Worm (Caenorhabditis elegans): ENCODE results near the gene cyc-2.1.

The cyc-2.1 gene

DNA sequence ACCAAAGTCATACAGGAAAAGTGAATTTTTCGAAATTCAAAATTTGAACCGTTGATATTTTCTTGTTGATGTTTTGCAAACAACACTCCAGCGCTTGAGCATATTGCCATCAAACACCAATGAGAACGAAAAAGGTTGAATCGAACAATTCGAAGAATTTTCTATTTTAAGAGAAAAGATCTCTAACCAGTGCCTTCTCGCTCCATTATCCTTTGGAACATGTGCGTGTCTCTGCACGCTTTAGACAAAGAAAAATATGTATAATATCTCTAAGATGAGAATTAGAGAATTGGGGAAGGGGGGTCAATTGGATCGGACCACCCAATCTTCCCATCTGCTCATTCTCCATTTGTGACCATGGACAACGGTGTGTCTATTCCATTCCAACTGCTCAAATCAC lies 15.0 kb upstream of the cyc-2.1 start, which contains the start of gene Y17G9B.2:
Gene Y17G9B.2, plus strand, starts transcription at position 301 of the 400 bp plus-strand sequence.
- TF ChIP-seq ztf-11 (tag; optimal IDR thresholded peaks at IDR 0.05) = no peak
- TF ChIP-seq nhr-76 (tag; optimal IDR thresholded peaks at IDR 0.05) = no peak
- no peak for TF ChIP-seq sptf-1 (tag; optimal IDR thresholded peaks at IDR 0.05)
- TF ChIP-seq zip-8 (tag; optimal IDR thresholded peaks at IDR 0.05) = no peak
- TF ChIP-seq elt-3 (tag; optimal IDR thresholded peaks at IDR 0.05) = no peak
- no peak for TF ChIP-seq bed-3 (GFP tag; optimal IDR thresholded peaks at IDR 0.05)
- TF ChIP-seq nhr-12 (tag; optimal IDR thresholded peaks at IDR 0.05) = no peak
- TF ChIP-seq ces-1 (GFP tag; optimal IDR thresholded peaks at IDR 0.05) = no peak
- no peak for TF ChIP-seq flh-1 (GFP tag; optimal IDR thresholded peaks at IDR 0.05)
- TF ChIP-seq lin-13 (tag; optimal IDR thresholded peaks at IDR 0.05) = no peak
- TF ChIP-seq ham-2 (GFP tag; optimal IDR thresholded peaks at IDR 0.05) = no peak
- TF ChIP-seq unc-39 (tag; optimal IDR thresholded peaks at IDR 0.05) = no peak
- no peak for TF ChIP-seq nhr-2 (tag; optimal IDR thresholded peaks at IDR 0.05)

- TF ChIP-seq lsy-2 (tag; optimal IDR thresholded peaks at IDR 0.05) = peak; percentile 4
Measured at ce11 chrIV:4762990-4763545, 14.3 kb upstream of the cyc-2.1 start.

DNA sequence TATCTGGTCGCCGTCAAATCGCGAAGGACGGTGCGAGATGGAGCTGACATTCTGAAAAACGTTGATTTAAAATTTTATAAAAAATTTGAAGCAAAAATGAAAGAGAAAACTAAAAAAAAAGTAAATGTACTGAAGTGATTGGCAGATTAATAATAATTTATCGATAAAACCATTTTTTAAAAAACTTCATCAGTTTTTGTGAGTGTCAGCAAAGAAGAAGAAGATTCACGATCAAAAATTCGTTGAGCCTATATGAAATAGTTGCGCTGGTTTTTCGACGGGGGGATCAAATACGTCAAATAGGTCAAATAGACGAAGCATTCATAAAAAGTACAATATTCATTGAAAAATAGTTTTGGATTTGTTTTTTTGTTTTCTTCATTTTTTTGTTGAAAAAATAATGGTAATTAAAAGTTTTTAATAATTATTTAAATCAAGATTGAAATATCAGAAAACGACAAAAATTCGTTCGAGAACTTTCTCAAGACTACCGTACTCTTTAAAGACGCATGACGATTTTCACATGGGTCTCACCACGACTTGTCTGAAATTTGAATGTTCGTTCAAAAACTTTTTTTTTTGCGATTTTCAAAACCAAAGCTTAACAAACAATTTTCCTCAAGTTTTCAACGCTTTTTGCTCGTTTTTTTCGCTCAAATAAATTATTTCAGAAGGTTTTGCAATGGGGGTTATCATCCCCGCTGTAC lies 11.7 kb upstream of the cyc-2.1 start, which contains the start of the genes memi-1 and cyp-31A3:
Gene memi-1, minus strand, starts transcription at position 51 of the 707 bp plus-strand sequence.
Gene cyp-31A3, plus strand, starts transcription at position 672 of the 707 bp plus-strand sequence.
- TF ChIP-seq blmp-1 (tag; optimal IDR thresholded peaks at IDR 0.05) = no peak
- TF ChIP-seq nhr-28 (tag; optimal IDR thresholded peaks at IDR 0.05) = no peak
- TF ChIP-seq bed-3 (GFP tag; optimal IDR thresholded peaks at IDR 0.05) = no peak
- TF ChIP-seq nhr-2 (tag; optimal IDR thresholded peaks at IDR 0.05) = no peak
- TF ChIP-seq ham-2 (GFP tag; optimal IDR thresholded peaks at IDR 0.05) = no peak
- no peak for TF ChIP-seq mls-2 (tag; optimal IDR thresholded peaks at IDR 0.05)
- TF ChIP-seq M03D4.4 (tag; optimal IDR thresholded peaks at IDR 0.05) = no peak
- no peak for TF ChIP-seq unc-62 (GFP tag; optimal IDR thresholded peaks at IDR 0.05)
- no peak for TF ChIP-seq hlh-1 (tag; optimal IDR thresholded peaks at IDR 0.05)
- no peak for TF ChIP-seq unc-120 (tag; optimal IDR thresholded peaks at IDR 0.05; ENCODE audit: poor library complexity, severe bottlenecking)
- TF ChIP-seq lin-32 (GFP tag; optimal IDR thresholded peaks at IDR 0.05) = no peak
- TF ChIP-seq nhr-76 (tag; optimal IDR thresholded peaks at IDR 0.05) = no peak
- no peak for TF ChIP-seq nhr-237 (tag; optimal IDR thresholded peaks at IDR 0.05)
- no peak for TF ChIP-seq cnd-1 (tag; optimal IDR thresholded peaks at IDR 0.05)
- TF ChIP-seq zip-8 (tag; optimal IDR thresholded peaks at IDR 0.05) = no peak
- TF ChIP-seq tbx-8 (GFP tag; optimal IDR thresholded peaks at IDR 0.05) = no peak
- no peak for TF ChIP-seq drap-1 (GFP tag; optimal IDR thresholded peaks at IDR 0.05)
- TF ChIP-seq ceh-43 (GFP tag; optimal IDR thresholded peaks at IDR 0.05) = no peak
- TF ChIP-seq nhr-12 (tag; optimal IDR thresholded peaks at IDR 0.05) = no peak

DNA sequence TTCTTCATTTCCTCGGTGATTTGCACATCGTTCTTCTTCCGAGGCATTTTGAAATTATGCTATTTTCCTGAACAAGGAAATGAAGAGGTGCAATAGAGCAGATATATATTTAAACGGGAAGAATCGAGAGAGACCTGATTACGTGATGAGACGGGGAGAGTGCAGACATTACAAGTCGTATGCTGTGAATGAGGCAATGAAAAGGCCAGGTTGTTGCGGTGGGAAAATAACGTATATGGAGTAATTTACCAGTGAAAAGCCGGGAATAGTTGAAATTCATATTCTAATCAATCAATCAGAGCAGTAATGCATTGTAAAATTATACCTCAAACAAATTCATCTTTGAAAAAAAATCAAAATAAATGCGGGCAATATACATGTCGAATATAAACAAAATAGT lies 9.8 kb upstream of the cyc-2.1 start, which contains the start of gene Y17G9B.8:
Gene Y17G9B.8, minus strand, starts transcription at position 182 of the 400 bp plus-strand sequence.
- no peak for TF ChIP-seq flh-1 (GFP tag; optimal IDR thresholded peaks at IDR 0.05)
- TF ChIP-seq sptf-1 (tag; optimal IDR thresholded peaks at IDR 0.05) = peak; percentile 9

DNA sequence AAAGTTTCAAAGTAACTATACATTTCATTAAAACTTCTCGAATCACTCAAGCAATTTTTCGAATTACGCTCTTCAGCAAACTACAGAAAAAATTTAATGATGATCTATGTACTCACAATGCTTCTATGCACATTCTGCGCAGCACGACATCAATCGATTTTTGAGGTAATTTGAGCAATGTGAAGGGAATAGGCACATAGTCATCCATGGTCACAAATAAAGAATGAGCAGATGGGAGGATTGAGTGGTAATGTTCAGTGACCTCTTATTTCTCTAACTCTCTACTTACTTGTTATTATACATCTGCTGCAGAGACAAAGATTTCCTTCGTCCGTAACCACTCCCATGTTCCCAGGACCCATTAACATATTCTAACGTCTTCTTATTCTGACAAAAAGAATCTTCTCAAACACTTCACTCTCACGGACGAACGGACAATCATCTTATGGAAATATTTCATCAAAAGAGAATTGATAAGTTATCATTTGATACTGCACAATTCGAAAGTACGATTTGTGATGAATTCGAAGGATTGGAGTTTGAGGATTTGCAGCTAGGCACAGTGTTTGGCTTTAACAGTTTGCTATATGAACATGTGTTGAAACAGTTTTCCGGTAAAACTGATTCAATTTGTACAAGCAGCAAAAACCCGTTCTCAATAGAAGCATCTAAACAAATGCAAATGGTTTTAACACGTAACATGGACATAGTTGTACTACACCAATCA lies 7.3 kb upstream of the cyc-2.1 start, which contains the start of the genes fbxb-77 and Y17G9B.11:
Gene fbxb-77, minus strand, starts transcription at position 229 of the 727 bp plus-strand sequence.
Gene Y17G9B.11, plus strand, starts transcription at position 677 of the 727 bp plus-strand sequence.
- peak; percentile 10 for TF ChIP-seq ces-1 (GFP tag; optimal IDR thresholded peaks at IDR 0.05)
- TF ChIP-seq mls-2 (tag; optimal IDR thresholded peaks at IDR 0.05) = peak; percentile 38
- no peak for TF ChIP-seq blmp-1 (tag; optimal IDR thresholded peaks at IDR 0.05)
- no peak for TF ChIP-seq bed-3 (GFP tag; optimal IDR thresholded peaks at IDR 0.05)
- peak; percentile 71 for TF ChIP-seq cnd-1 (tag; optimal IDR thresholded peaks at IDR 0.05)
- no peak for TF ChIP-seq nhr-76 (tag; optimal IDR thresholded peaks at IDR 0.05)
- no peak for TF ChIP-seq lsy-2 (tag; optimal IDR thresholded peaks at IDR 0.05)
- TF ChIP-seq ceh-83 (GFP tag; optimal IDR thresholded peaks at IDR 0.05) = no peak

Measured in whole organism, mixed stage, embryonic.